Worm (Caenorhabditis elegans): ENCODE results near the gene scl-17.
A peak's percentile ranks its signal among the peaks of the same experiment; 100 is the strongest.

scl-17 gene

ce11 chrII:1482419-1482818 lies 37.4 kb downstream of the scl-17 start:
- TF ChIP-seq efl-1 (optimal IDR thresholded peaks at IDR 0.05) (no peak), efl-1 (GFP tag; optimal IDR thresholded peaks at IDR 0.05 in 1 of 2) (peak in 1 of 2 experiments; percentile 39), nhr-28 (tag; optimal IDR thresholded peaks at IDR 0.05) (no peak)

- TF ChIP-seq grh-1 (GFP tag; IDR thresholded peaks at IDR 0.05) (no peak), C16A3.4 (tag; optimal IDR thresholded peaks at IDR 0.05) (no peak), egl-27 (tag; optimal IDR thresholded peaks at IDR 0.05) (no peak), nhr-76 (tag; optimal IDR thresholded peaks at IDR 0.05) (no peak), ceh-8 (GFP tag; optimal IDR thresholded peaks at IDR 0.05) (no peak), fos-1 (tag; optimal IDR thresholded peaks at IDR 0.05) (no peak)
Observed at ce11 chrII:1490813-1491212, 45.8 kb downstream of the scl-17 start.
